Worm (Caenorhabditis elegans) whole organism, late embryonic: ENCODE data around the gene acr-3.

ENCODE experiments used
- C08G9.2 ChIP-seq: sonication (generic microtip); optimal IDR thresholded peaks from 2 replicates; lab custom pipeline; 2016; ENCODE audit warnings: mild to moderate bottlenecking, missing genetic modification characterization, moderate library complexity, missing compliant biosample characterization
- C38D4.7 ChIP-seq: fragments of 200-800 bp; sonication (Bioruptor generic); optimal IDR thresholded peaks from 2 replicates; lab custom pipeline; 2018; ENCODE audit warnings: mild to moderate bottlenecking, missing genetic modification characterization, moderate library complexity, missing compliant biosample characterization
- T23F11.4 ChIP-seq: fragments of 200-800 bp; sonication (Bioruptor generic); optimal IDR thresholded peaks from 2 replicates; lab custom pipeline; 2018; ENCODE audit warnings: mild to moderate bottlenecking, missing genetic modification characterization, missing compliant biosample characterization
- ceh-18 ChIP-seq: sonication (generic microtip); optimal IDR thresholded peaks from 2 replicates; lab custom pipeline; 2016; ENCODE audit warnings: missing genetic modification characterization, missing compliant biosample characterization
- ceh-19 ChIP-seq: fragments of 200-800 bp; sonication (Bioruptor generic); optimal IDR thresholded peaks from 2 replicates; lab custom pipeline; 2018; ENCODE audit warnings: mild to moderate bottlenecking, missing genetic modification characterization, missing compliant biosample characterization
- ceh-2 ChIP-seq: sonication (generic microtip); optimal IDR thresholded peaks from 2 replicates; lab custom pipeline; 2016; ENCODE audit warnings: missing genotype, missing genetic modification characterization, missing compliant biosample characterization
- ceh-30 ChIP-seq: fragments of 150-350 bp; optimal IDR thresholded peaks from 2 replicates; lab custom pipeline; 2014; ENCODE audit warnings: missing biosample characterization, missing genetic modification characterization
- ceh-31 ChIP-seq: sonication (generic microtip); optimal IDR thresholded peaks from 2 replicates; lab custom pipeline; 2016; ENCODE audit warnings: missing genetic modification characterization, missing compliant biosample characterization
- ceh-45 ChIP-seq: fragments of 200-800 bp; sonication (Bioruptor generic); IDR thresholded peaks from 2 replicates; pipeline ENCODE4 v1.3.6; 2022; ENCODE audit warnings: missing genetic modification reagents, missing genetic modification characterization, missing compliant biosample characterization
- ceh-48 ChIP-seq: sonication (generic microtip); optimal IDR thresholded peaks from 2 replicates; lab custom pipeline; 2016; ENCODE audit warnings: missing genetic modification characterization, inconsistent platforms, missing compliant biosample characterization
- ceh-6 ChIP-seq: fragments of 200-800 bp; sonication (Bioruptor generic); optimal IDR thresholded peaks from 2 replicates; lab custom pipeline; 2018; ENCODE audit warnings: mild to moderate bottlenecking, missing genetic modification characterization, missing compliant biosample characterization
- che-1 ChIP-seq: sonication (generic microtip); optimal IDR thresholded peaks from 2 replicates; lab custom pipeline; 2016; ENCODE audit warnings: mild to moderate bottlenecking, missing genetic modification characterization, missing compliant biosample characterization
- dmd-4 ChIP-seq: sonication (generic microtip); optimal IDR thresholded peaks from 2 replicates; lab custom pipeline; 2016; ENCODE audit warnings: borderline replicate concordance, missing genetic modification characterization, missing compliant biosample characterization
- dve-1 ChIP-seq: sonication (generic microtip); optimal IDR thresholded peaks from 2 replicates; lab custom pipeline; 2017; ENCODE audit warnings: antibody characterized with exemption, mild to moderate bottlenecking, missing genetic modification characterization, missing compliant biosample characterization
- eyg-1 ChIP-seq: sonication (generic microtip); optimal IDR thresholded peaks from 2 replicates; lab custom pipeline; 2016; ENCODE audit warnings: missing genotype, missing genetic modification characterization, missing compliant biosample characterization
- fkh-10 ChIP-seq: fragments of 150-350 bp; optimal IDR thresholded peaks from 2 replicates; lab custom pipeline; 2014; ENCODE audit warnings: missing biosample characterization, missing genetic modification reagents, missing genetic modification characterization
- gmeb-2 ChIP-seq: sonication (generic microtip); optimal IDR thresholded peaks from 2 replicates; lab custom pipeline; 2016; ENCODE audit warnings: missing genetic modification characterization, inconsistent platforms, missing compliant biosample characterization
- hlh-15 ChIP-seq: sonication (generic microtip); optimal IDR thresholded peaks from 2 replicates; lab custom pipeline; 2016; ENCODE audit warnings: missing genetic modification characterization, missing compliant biosample characterization
- hlh-30 ChIP-seq: sonication (generic microtip); optimal IDR thresholded peaks from 2 replicates; lab custom pipeline; 2017; ENCODE audit warnings: antibody characterized with exemption, missing genetic modification characterization, missing compliant biosample characterization; ENCODE audit not compliant: insufficient read depth
- hlh-8 ChIP-seq: sonication (generic microtip); optimal IDR thresholded peaks from 2 replicates; lab custom pipeline; 2016; ENCODE audit warnings: missing genotype, missing genetic modification characterization, missing compliant biosample characterization
- lim-6 ChIP-seq: sonication (generic microtip); optimal IDR thresholded peaks from 2 replicates; lab custom pipeline; 2016; ENCODE audit warnings: missing genetic modification characterization, missing compliant biosample characterization
- madf-2 ChIP-seq: sonication (generic microtip); optimal IDR thresholded peaks from 2 replicates; lab custom pipeline; 2017; ENCODE audit warnings: missing genetic modification characterization, missing compliant biosample characterization
- nhr-11 ChIP-seq: fragments of 150-350 bp; optimal IDR thresholded peaks from 2 replicates; lab custom pipeline; 2014; ENCODE audit warnings: missing biosample characterization, missing genetic modification characterization
- npax-4 ChIP-seq: sonication (generic microtip); optimal IDR thresholded peaks from 2 replicates; lab custom pipeline; 2016; ENCODE audit warnings: missing genetic modification characterization, missing compliant biosample characterization
- pag-3 ChIP-seq: sonication (generic microtip); optimal IDR thresholded peaks from 2 replicates; lab custom pipeline; 2016; ENCODE audit warnings: missing compliant biosample characterization, missing genetic modification characterization, borderline replicate concordance
- pat-9 ChIP-seq: fragments of 200-800 bp; sonication (Bioruptor generic); optimal IDR thresholded peaks from 2 replicates; lab custom pipeline; 2018; ENCODE audit warnings: mild to moderate bottlenecking, missing genetic modification characterization, moderate library complexity, missing compliant biosample characterization
- pha-4 ChIP-seq: fragments of 150-350 bp; optimal IDR thresholded peaks from 2 replicates; lab custom pipeline; 2018; ENCODE audit warnings: missing biosample characterization, missing genetic modification reagents, missing genetic modification characterization
- pros-1 ChIP-seq: fragments of 150-350 bp; optimal IDR thresholded peaks from 2 replicates; lab custom pipeline; 2014; ENCODE audit warnings: missing biosample characterization, missing genetic modification reagents, missing genetic modification characterization
- ref-2 ChIP-seq: sonication (generic microtip); optimal IDR thresholded peaks from 2 replicates; lab custom pipeline; 2016; ENCODE audit warnings: missing genetic modification characterization, missing compliant biosample characterization
- sdc-2 ChIP-seq: sonication (generic microtip); optimal IDR thresholded peaks from 2 replicates; lab custom pipeline; 2016; ENCODE audit warnings: missing genotype, missing genetic modification characterization, missing compliant biosample characterization
- syd-9 ChIP-seq: sonication (generic microtip); optimal IDR thresholded peaks from 2 replicates; lab custom pipeline; 2016; ENCODE audit warnings: mild to moderate bottlenecking, missing genetic modification characterization, moderate library complexity, missing compliant biosample characterization
- tbx-7 ChIP-seq: sonication (generic microtip); optimal IDR thresholded peaks from 2 replicates; lab custom pipeline; 2016; ENCODE audit warnings: missing genotype, missing genetic modification characterization, missing compliant biosample characterization
- ttx-3 ChIP-seq: sonication (generic microtip); optimal IDR thresholded peaks from 2 replicates; lab custom pipeline; 2016; ENCODE audit warnings: missing genetic modification reagents, missing genetic modification characterization, missing compliant biosample characterization
- unc-3 ChIP-seq, 2 experiments: fragments of 200-800 bp in 1 of 2; sonication (Bioruptor generic) in 1 of 2; sonication (generic microtip) in 1 of 2; conservative IDR thresholded peaks in 1 of 2; optimal IDR thresholded peaks in 1 of 2; 2 replicates each; pipeline versions ENCODE4 v1.3.6 to Lab custom; 2016 to 2022; ENCODE audit warnings: missing compliant biosample characterization in 2 of 2, missing genetic modification characterization in 2 of 2, missing genetic modification reagents in 1 of 2
- unc-42 ChIP-seq: sonication (generic microtip); optimal IDR thresholded peaks from 2 replicates; lab custom pipeline; 2016; ENCODE audit warnings: missing genotype, missing genetic modification characterization, missing compliant biosample characterization
- unc-55 ChIP-seq: sonication (generic microtip); optimal IDR thresholded peaks from 2 replicates; lab custom pipeline; 2017; ENCODE audit warnings: missing biosample characterization, missing genetic modification reagents, missing genetic modification characterization
- ztf-16 ChIP-seq: sonication (generic microtip); optimal IDR thresholded peaks from 2 replicates; lab custom pipeline; 2017; ENCODE audit warnings: missing genetic modification characterization, missing compliant biosample characterization

acr-3 gene

DNA sequence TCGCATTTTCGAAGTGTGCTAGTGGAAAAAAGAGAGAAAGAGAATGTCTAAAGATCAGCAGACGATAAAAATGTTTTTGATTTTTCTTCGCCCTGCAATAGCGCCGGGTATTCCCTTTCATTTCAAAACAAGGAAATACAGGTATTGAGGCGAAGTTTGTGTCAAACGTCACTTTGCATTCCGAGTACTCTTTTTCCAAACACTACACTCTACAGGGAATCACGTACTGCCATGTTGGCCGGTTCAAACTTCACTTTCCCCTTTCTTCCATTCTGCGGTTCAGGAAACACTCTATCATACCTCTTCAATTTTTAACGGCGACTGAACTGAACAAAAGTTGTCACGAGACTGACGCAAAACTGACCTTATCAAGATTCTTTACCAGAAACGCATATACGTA, 29.2 kb downstream of the acr-3 start:
- TF ChIP-seq sdc-2, result no peak
- TF ChIP-seq ceh-18, result no peak
- TF ChIP-seq pag-3 (tag; lab: Kevin White, UChicago), result no peak
- TF ChIP-seq ztf-16 (tag; lab: Kevin White, UChicago), result no peak
- no peak for TF ChIP-seq npax-4 (tag; lab: Kevin White, UChicago)
- TF ChIP-seq che-1 (tag; lab: Kevin White, UChicago), result no peak
- no peak for TF ChIP-seq dmd-4 (tag; lab: Kevin White, UChicago)
- no peak for TF ChIP-seq ceh-48

DNA sequence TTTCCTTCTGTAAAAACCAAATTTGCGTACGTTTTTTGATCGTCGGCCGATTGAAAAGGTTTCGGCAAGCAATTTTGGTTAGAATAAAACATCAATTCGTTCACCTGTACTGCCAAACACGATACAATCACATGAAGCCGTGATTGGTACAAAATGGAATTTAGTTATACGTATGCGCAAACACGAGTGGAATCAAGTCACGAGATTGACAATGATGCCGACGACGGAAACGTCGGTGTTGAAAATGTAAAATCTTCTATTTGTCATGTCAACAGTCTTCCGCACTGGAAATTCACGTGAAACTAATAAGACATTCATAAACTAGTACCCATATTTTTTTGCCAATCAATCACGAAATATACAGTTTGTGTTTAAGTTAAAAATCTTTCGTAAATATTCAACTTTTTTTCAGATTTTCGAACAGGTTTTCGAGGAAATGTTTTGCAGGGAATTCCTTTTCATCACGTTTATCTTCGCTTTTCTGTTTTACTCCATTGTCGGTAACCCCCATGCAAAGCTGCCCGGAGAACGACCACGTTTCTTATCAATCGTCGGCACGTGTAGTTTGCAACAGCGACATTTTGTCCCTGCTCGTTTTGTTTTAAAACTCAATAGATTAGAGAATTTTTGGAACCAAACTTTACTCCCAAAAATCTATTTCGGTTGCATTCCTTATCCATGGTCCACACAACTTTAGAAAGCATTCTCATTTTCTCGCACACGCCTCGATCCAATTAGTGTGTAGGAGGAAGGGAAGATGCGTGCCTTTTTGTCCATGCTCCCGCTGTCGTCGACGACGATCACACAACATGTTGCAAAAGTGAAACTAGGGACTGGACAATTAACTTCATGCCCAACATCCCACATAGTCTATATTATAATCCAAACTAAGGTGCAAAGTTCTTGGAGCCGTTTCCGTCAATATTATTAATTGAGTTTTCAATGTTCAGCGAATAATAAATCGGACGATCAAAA, 30.0 kb downstream of the acr-3 start:
- TF ChIP-seq hlh-30, result peak; percentile 6
- TF ChIP-seq C38D4.7 (GFP tag; lab: Kevin White, UChicago), result no peak
- TF ChIP-seq hlh-15, result no peak
- TF ChIP-seq unc-42 (tag; lab: Kevin White, UChicago), result peak; percentile 74
- TF ChIP-seq, all 69 proteins: peak for 2

- peak; percentile 3 for TF ChIP-seq ref-2
- no peak for TF ChIP-seq hlh-8 (tag; lab: Kevin White, UChicago)
- TF ChIP-seq ceh-31 (tag; lab: Kevin White, UChicago), result peak; percentile 6
- no peak for TF ChIP-seq ttx-3 (tag; lab: Kevin White, UChicago)
- no peak for TF ChIP-seq sdc-2
- TF ChIP-seq unc-42 (tag; lab: Kevin White, UChicago), result peak; percentile 39
- no peak for TF ChIP-seq madf-2 (tag; lab: Kevin White, UChicago)
Observed at ce11 chrX:6740282-6740982, 31.1 kb downstream of the acr-3 start.

DNA sequence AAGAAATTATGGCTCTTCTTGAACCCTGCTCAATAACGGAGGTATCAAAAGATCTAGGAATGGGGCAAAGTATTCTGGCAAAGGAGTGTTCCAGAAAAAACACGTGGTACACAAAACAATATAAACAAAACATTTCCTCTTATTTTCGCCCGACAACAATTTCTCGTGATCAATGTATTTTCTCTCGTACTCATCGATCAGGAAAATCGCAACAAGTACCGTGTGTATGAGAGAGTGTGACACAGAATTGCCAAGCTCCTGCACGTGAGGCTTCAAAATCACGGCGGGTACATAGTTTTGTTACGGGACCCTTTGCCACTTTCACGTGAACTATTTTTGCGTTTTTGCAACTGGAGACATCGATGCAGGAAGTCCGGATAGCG, 31.6 kb downstream of the acr-3 start:
- TF ChIP-seq nhr-11 (no peak), ceh-6 (GFP tag; lab: Kevin White, UChicago) (no peak), ceh-18 (peak; percentile 12), ceh-19 (GFP tag; lab: Kevin White, UChicago) (no peak), che-1 (tag; lab: Kevin White, UChicago) (no peak), hlh-30 (peak; percentile 74), fkh-10 (GFP tag; lab: Kevin White, UChicago) (no peak), syd-9 (tag; lab: Kevin White, UChicago) (no peak), ceh-48 (no peak), ceh-45 (GFP tag; lab: Robert Waterston, UW) (no peak), T23F11.4 (GFP tag; lab: Kevin White, UChicago) (no peak), ceh-30 (tag; lab: Kevin White, UChicago) (no peak), ceh-2 (tag; lab: Kevin White, UChicago) (no peak), eyg-1 (no peak), lim-6 (tag; lab: Kevin White, UChicago) (no peak), pat-9 (tag; lab: Kevin White, UChicago) (no peak)
- TF ChIP-seq, all 69 proteins: peak for 2

- TF ChIP-seq dve-1 (no peak), unc-3 (GFP tag; conservative IDR thresholded peaks at IDR 0.05; lab: Robert Waterston, UW) (no peak), unc-3 (tag; optimal IDR thresholded peaks at IDR 0.05; lab: Kevin White, UChicago) (no peak), pha-4 (tag; lab: Kevin White, UChicago) (no peak), pros-1 (tag; lab: Kevin White, UChicago) (no peak), gmeb-2 (tag; lab: Kevin White, UChicago) (no peak), nhr-11 (no peak), hlh-30 (peak; percentile 65), unc-55 (peak; percentile 72), syd-9 (tag; lab: Kevin White, UChicago) (no peak), hlh-15 (no peak), C08G9.2 (tag; lab: Kevin White, UChicago) (no peak), madf-2 (tag; lab: Kevin White, UChicago) (no peak), tbx-7 (tag; lab: Kevin White, UChicago) (no peak)
Observed at ce11 chrX:6741532-6741931, 32.2 kb downstream of the acr-3 start.
